Worm (Caenorhabditis elegans): ENCODE results near the gene F46H5.4.

F46H5.4 gene

ce11 chrX:7230877-7231276 lies 23.5 kb downstream of the F46H5.4 start:
- TF ChIP-seq skn-1 (tag; optimal IDR thresholded peaks at IDR 0.05) (no peak), tbx-2 (tag; optimal IDR thresholded peaks at IDR 0.05) (no peak), ztf-4 (tag; optimal IDR thresholded peaks at IDR 0.05) (no peak), nhr-28 (tag; optimal IDR thresholded peaks at IDR 0.05) (no peak), unc-62 (GFP tag; optimal IDR thresholded peaks at IDR 0.05) (no peak), ZK546.5 (tag; optimal IDR thresholded peaks at IDR 0.05) (no peak), lin-15B (tag; optimal IDR thresholded peaks at IDR 0.05) (no peak), pqm-1 (tag; optimal IDR thresholded peaks at IDR 0.05) (no peak)

ce11 chrX:7230321-7230720 lies 24.1 kb downstream of the F46H5.4 start:
- TF ChIP-seq nhr-43 (tag; optimal IDR thresholded peaks at IDR 0.05; ENCODE audit: poor library complexity, severe bottlenecking) (peak; percentile 24), lin-39 (tag; optimal IDR thresholded peaks at IDR 0.05) (peak; percentile 38), pqm-1 (tag; optimal IDR thresholded peaks at IDR 0.05) (no peak), ceh-82 (tag; optimal IDR thresholded peaks at IDR 0.05) (no peak), elt-2 (tag; optimal IDR thresholded peaks at IDR 0.05) (peak; percentile 29), R02D3.7 (tag; optimal IDR thresholded peaks at IDR 0.05) (no peak), nfya-1 (tag; optimal IDR thresholded peaks at IDR 0.05; ENCODE audit: insufficient read depth) (no peak), unc-62 (GFP tag; optimal IDR thresholded peaks at IDR 0.05) (no peak), sea-2 (GFP tag; optimal IDR thresholded peaks at IDR 0.05) (no peak), ama-1 (optimal IDR thresholded peaks at IDR 0.05) (peak; percentile 92), daf-12 (tag; optimal IDR thresholded peaks at IDR 0.05) (peak; percentile 51), mdl-1 (tag; optimal IDR thresholded peaks at IDR 0.05) (no peak), nhr-11 (tag; optimal IDR thresholded peaks at IDR 0.05) (no peak), nhr-12 (tag; optimal IDR thresholded peaks at IDR 0.05) (no peak), aly-2 (tag; optimal IDR thresholded peaks at IDR 0.05) (peak; percentile 37), ceh-28 (tag; optimal IDR thresholded peaks at IDR 0.05) (peak; percentile 35), elt-3 (tag; optimal IDR thresholded peaks at IDR 0.05) (no peak), egl-5 (tag; optimal IDR thresholded peaks at IDR 0.05) (no peak), egl-27 (tag; optimal IDR thresholded peaks at IDR 0.05) (no peak), lin-15B (tag; optimal IDR thresholded peaks at IDR 0.05) (no peak), ZK546.5 (tag; optimal IDR thresholded peaks at IDR 0.05) (no peak), ztf-11 (tag; optimal IDR thresholded peaks at IDR 0.05) (peak; percentile 11), skn-1 (tag; optimal IDR thresholded peaks at IDR 0.05) (no peak), fkh-2 (tag; optimal IDR thresholded peaks at IDR 0.05) (no peak), nhr-76 (tag; optimal IDR thresholded peaks at IDR 0.05) (no peak), ceh-16 (tag; optimal IDR thresholded peaks at IDR 0.05) (no peak), nhr-25 (tag; optimal IDR thresholded peaks at IDR 0.05) (peak; percentile 10), jun-1 (tag; optimal IDR thresholded peaks at IDR 0.05) (no peak)

- TF ChIP-seq egl-5 (tag; optimal IDR thresholded peaks at IDR 0.05), result no peak
- TF ChIP-seq elt-3 (tag; optimal IDR thresholded peaks at IDR 0.05), result no peak
- TF ChIP-seq ztf-4 (tag; optimal IDR thresholded peaks at IDR 0.05), result no peak
Measured at ce11 chrX:7229357-7229756, 25.1 kb downstream of the F46H5.4 start.

- TF ChIP-seq elt-3 (tag; optimal IDR thresholded peaks at IDR 0.05), result no peak
- TF ChIP-seq egl-5 (tag; optimal IDR thresholded peaks at IDR 0.05), result peak; percentile 63
Measured at ce11 chrX:7225028-7225427, 29.4 kb downstream of the F46H5.4 start.

ce11 chrX:7224510-7224909 lies 29.9 kb downstream of the F46H5.4 start:
- TF ChIP-seq fkh-10 (GFP tag; optimal IDR thresholded peaks at IDR 0.05) (no peak), ama-1 (optimal IDR thresholded peaks at IDR 0.05) (no peak), aly-2 (tag; optimal IDR thresholded peaks at IDR 0.05) (no peak)

ce11 chrX:7222383-7222782 lies 32.0 kb downstream of the F46H5.4 start:
- peak; percentile 63 for TF ChIP-seq lin-39 (tag; optimal IDR thresholded peaks at IDR 0.05)
- no peak for TF ChIP-seq fkh-2 (tag; optimal IDR thresholded peaks at IDR 0.05)
- peak; percentile 2 for TF ChIP-seq snpc-4 (tag; optimal IDR thresholded peaks at IDR 0.05)
- TF ChIP-seq nfya-1 (tag; optimal IDR thresholded peaks at IDR 0.05; ENCODE audit: insufficient read depth), result peak; percentile 44
